Worm (Caenorhabditis elegans): Measurements from ENCODE around the gene spc-1.
A peak's percentile ranks its signal among the peaks of the same experiment; 100 is the strongest.

spc-1 gene

DNA sequence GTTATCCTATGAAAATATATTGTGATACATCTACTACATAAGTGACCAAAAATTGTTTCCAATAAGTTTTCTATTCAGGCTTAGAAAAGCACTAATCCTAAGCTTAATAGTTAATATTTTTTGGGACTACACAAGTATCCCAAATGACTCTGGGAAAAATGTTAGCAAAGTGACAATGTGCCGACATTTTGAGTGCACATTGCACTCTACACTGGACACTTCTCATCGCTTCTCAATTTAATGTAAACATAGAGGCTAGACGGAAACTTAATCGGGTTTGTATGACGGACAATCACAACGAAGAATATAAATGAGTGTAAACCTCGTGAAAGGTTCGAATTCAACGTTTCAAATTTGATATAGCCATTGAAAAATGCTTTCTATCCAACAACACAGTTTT, 15.2 kb downstream of the spc-1 start (continued):
- no peak for TF ChIP-seq tbx-2 (tag; optimal IDR thresholded peaks at IDR 0.05)
- TF ChIP-seq snpc-4 (tag; optimal IDR thresholded peaks at IDR 0.05): no peak
- TF ChIP-seq nhr-25 (tag; optimal IDR thresholded peaks at IDR 0.05): peak; percentile 74
- no peak for TF ChIP-seq unc-62 (GFP tag; optimal IDR thresholded peaks at IDR 0.05)
- TF ChIP-seq aly-2 (tag; optimal IDR thresholded peaks at IDR 0.05): no peak
- peak; percentile 86 for TF ChIP-seq pha-4 (tag; optimal IDR thresholded peaks at IDR 0.05)
- TF ChIP-seq nhr-11 (tag; optimal IDR thresholded peaks at IDR 0.05): no peak
- peak; percentile 52 for TF ChIP-seq nhr-43 (tag; optimal IDR thresholded peaks at IDR 0.05; ENCODE audit: poor library complexity, severe bottlenecking)
- no peak for TF ChIP-seq ZK546.5 (tag; optimal IDR thresholded peaks at IDR 0.05)
- TF ChIP-seq zag-1 (tag; optimal IDR thresholded peaks at IDR 0.05): no peak
- no peak for TF ChIP-seq nhr-237 (tag; optimal IDR thresholded peaks at IDR 0.05)
- no peak for TF ChIP-seq ceh-9 (tag; optimal IDR thresholded peaks at IDR 0.05)
- no peak for TF ChIP-seq lin-39 (tag; optimal IDR thresholded peaks at IDR 0.05)
- no peak for TF ChIP-seq skn-1 (tag; optimal IDR thresholded peaks at IDR 0.05)
- TF ChIP-seq jun-1 (tag; optimal IDR thresholded peaks at IDR 0.05): no peak
- TF ChIP-seq lsy-12 (tag; optimal IDR thresholded peaks at IDR 0.05): peak; percentile 42
- TF ChIP-seq ztf-11 (tag; optimal IDR thresholded peaks at IDR 0.05): no peak
- no peak for TF ChIP-seq unc-39 (tag; optimal IDR thresholded peaks at IDR 0.05)
- no peak for TF ChIP-seq ceh-82 (tag; optimal IDR thresholded peaks at IDR 0.05)
- no peak for TF ChIP-seq sea-2 (GFP tag; optimal IDR thresholded peaks at IDR 0.05)
- no peak for TF ChIP-seq ceh-16 (tag; optimal IDR thresholded peaks at IDR 0.05)

DNA sequence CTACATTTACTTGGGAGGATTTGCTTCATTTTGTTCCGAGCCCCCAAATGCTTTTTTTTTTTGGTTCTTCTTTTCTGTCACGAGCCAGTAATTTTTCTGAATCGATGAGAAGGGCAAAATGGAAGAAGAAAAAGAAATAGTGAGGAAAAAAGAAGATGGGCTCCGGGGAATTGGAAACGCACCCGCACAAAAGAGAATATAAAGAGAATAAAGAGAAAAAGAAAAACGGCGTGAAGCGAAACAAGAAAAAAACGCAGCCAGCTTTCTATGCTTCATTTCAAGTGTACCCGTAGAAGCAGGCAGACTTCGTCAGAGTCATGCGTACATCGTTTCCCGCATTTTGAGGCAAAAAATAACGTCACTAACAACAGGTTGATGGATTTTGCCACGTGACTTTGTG, 15.8 kb downstream of the spc-1 start:
- TF ChIP-seq nfya-1 (tag; optimal IDR thresholded peaks at IDR 0.05; ENCODE audit: insufficient read depth): peak; percentile 54
- TF ChIP-seq lsy-12 (tag; optimal IDR thresholded peaks at IDR 0.05): no peak
- peak; percentile 4 for TF ChIP-seq lin-39 (tag; optimal IDR thresholded peaks at IDR 0.05)
- no peak for TF ChIP-seq R02D3.7 (tag; optimal IDR thresholded peaks at IDR 0.05)
- no peak for TF ChIP-seq nhr-67 (tag; optimal IDR thresholded peaks at IDR 0.05)
- peak; percentile 8 for TF ChIP-seq snpc-4 (tag; optimal IDR thresholded peaks at IDR 0.05)
- TF ChIP-seq ceh-9 (tag; optimal IDR thresholded peaks at IDR 0.05): no peak
- no peak for TF ChIP-seq mml-1 (tag; optimal IDR thresholded peaks at IDR 0.05)
- no peak for TF ChIP-seq ceh-16 (tag; optimal IDR thresholded peaks at IDR 0.05)
- no peak for TF ChIP-seq nhr-77 (tag; optimal IDR thresholded peaks at IDR 0.05)
- TF ChIP-seq nhr-25 (tag; optimal IDR thresholded peaks at IDR 0.05): no peak
- TF ChIP-seq mdl-1 (tag; optimal IDR thresholded peaks at IDR 0.05): no peak
- no peak for TF ChIP-seq daf-12 (tag; optimal IDR thresholded peaks at IDR 0.05)
- TF ChIP-seq fos-1 (tag; optimal IDR thresholded peaks at IDR 0.05): no peak
- no peak for TF ChIP-seq nhr-23 (tag; optimal IDR thresholded peaks at IDR 0.05)
- TF ChIP-seq egl-5 (tag; optimal IDR thresholded peaks at IDR 0.05): no peak
- no peak for TF ChIP-seq sea-2 (GFP tag; optimal IDR thresholded peaks at IDR 0.05)
- no peak for TF ChIP-seq aly-2 (tag; optimal IDR thresholded peaks at IDR 0.05)
- TF ChIP-seq unc-39 (tag; optimal IDR thresholded peaks at IDR 0.05): no peak
- no peak for TF ChIP-seq zag-1 (tag; optimal IDR thresholded peaks at IDR 0.05)
- peak; percentile 64 for TF ChIP-seq fkh-10 (GFP tag; optimal IDR thresholded peaks at IDR 0.05)
- TF ChIP-seq ceh-28 (tag; optimal IDR thresholded peaks at IDR 0.05): no peak
- no peak for TF ChIP-seq fkh-2 (tag; optimal IDR thresholded peaks at IDR 0.05)
- TF ChIP-seq nhr-43 (tag; optimal IDR thresholded peaks at IDR 0.05; ENCODE audit: poor library complexity, severe bottlenecking): peak; percentile 19
- TF ChIP-seq nhr-28 (tag; optimal IDR thresholded peaks at IDR 0.05): no peak
- TF ChIP-seq elt-3 (tag; optimal IDR thresholded peaks at IDR 0.05): no peak
- no peak for TF ChIP-seq ceh-82 (tag; optimal IDR thresholded peaks at IDR 0.05)
- no peak for TF ChIP-seq nhr-76 (tag; optimal IDR thresholded peaks at IDR 0.05)
- no peak for TF ChIP-seq jun-1 (tag; optimal IDR thresholded peaks at IDR 0.05)
- TF ChIP-seq tbx-2 (tag; optimal IDR thresholded peaks at IDR 0.05): no peak
- no peak for TF ChIP-seq pha-4 (tag; optimal IDR thresholded peaks at IDR 0.05)
- TF ChIP-seq nhr-12 (tag; optimal IDR thresholded peaks at IDR 0.05): no peak
- no peak for TF ChIP-seq egl-27 (tag; optimal IDR thresholded peaks at IDR 0.05)
- no peak for TF ChIP-seq ztf-11 (tag; optimal IDR thresholded peaks at IDR 0.05)
- TF ChIP-seq nhr-237 (tag; optimal IDR thresholded peaks at IDR 0.05): no peak
- TF ChIP-seq hmg-11 (tag; optimal IDR thresholded peaks at IDR 0.05): peak; percentile 33
- TF ChIP-seq eor-1 (tag; optimal IDR thresholded peaks at IDR 0.05): no peak
- peak; percentile 47 for TF ChIP-seq ama-1 (optimal IDR thresholded peaks at IDR 0.05)
- TF ChIP-seq ZK546.5 (tag; optimal IDR thresholded peaks at IDR 0.05): no peak
- TF ChIP-seq elt-2 (tag; optimal IDR thresholded peaks at IDR 0.05): no peak
- no peak for TF ChIP-seq lin-15B (tag; optimal IDR thresholded peaks at IDR 0.05)
